Fruit fly (Drosophila melanogaster) whole organism, prepupa: Measurements from ENCODE around the gene CG13930.

ENCODE experiments used
- CG10631 ChIP-seq: fragments of 200-800 bp; sonication (Bioruptor generic); optimal IDR thresholded peaks from 2 replicates; lab custom pipeline; 2016; ENCODE audit warnings: missing biosample characterization, missing genetic modification characterization
- CG6163 ChIP-seq: fragments of 200-800 bp; sonication (Bioruptor generic); IDR thresholded peaks from 3 replicates; pipeline ENCODE4 v1.3.6; 2022; ENCODE audit warnings: missing biosample characterization, missing genetic modification characterization
- CG8119 ChIP-seq: fragments of 200-800 bp; sonication (Bioruptor generic); IDR thresholded peaks from 3 replicates; pipeline ENCODE4 v1.3.6; 2022; ENCODE audit warnings: missing biosample characterization, missing genetic modification characterization
- CG8319 ChIP-seq: fragments of 200-800 bp; sonication (Bioruptor generic); optimal IDR thresholded peaks from 3 replicates; lab custom pipeline; 2016; ENCODE audit warnings: missing biosample characterization, missing genetic modification characterization
- CG9139 ChIP-seq: fragments of 200-800 bp; sonication (Bioruptor generic); optimal IDR thresholded peaks from 3 replicates; lab custom pipeline; 2017; ENCODE audit warnings: missing biosample characterization, mild to moderate bottlenecking, missing genetic modification characterization
- Gug ChIP-seq: fragments of 200-800 bp; sonication (Bioruptor generic); IDR thresholded peaks from 2 replicates; pipeline ENCODE4 v1.3.6; 2022; ENCODE audit warnings: missing biosample characterization, missing genetic modification characterization
- dac ChIP-seq: fragments of 200-800 bp; sonication (Bioruptor generic); optimal IDR thresholded peaks from 2 replicates; lab custom pipeline; 2017; ENCODE audit warnings: missing biosample characterization, mild to moderate bottlenecking, missing genetic modification characterization
- fd85E ChIP-seq: fragments of 200-800 bp; sonication (Bioruptor generic); optimal IDR thresholded peaks from 3 replicates; lab custom pipeline; 2016; ENCODE audit warnings: missing biosample characterization, missing genetic modification characterization

- no peak for TF ChIP-seq CG6163 (GFP tag; lab: Robert Waterston, UW)
- no peak for TF ChIP-seq fd85E (GFP tag; lab: Kevin White, UChicago)
- TF ChIP-seq CG8319 (GFP tag; lab: Kevin White, UChicago): no peak
- peak; percentile 14 for TF ChIP-seq CG10631 (GFP tag; lab: Kevin White, UChicago)
- no peak for TF ChIP-seq Gug (GFP tag; lab: Robert Waterston, UW)
- no peak for TF ChIP-seq dac
- TF ChIP-seq CG8119 (GFP tag; lab: Robert Waterston, UW): peak; percentile 58
- TF ChIP-seq CG9139 (GFP tag; lab: Kevin White, UChicago): no peak
These were observed 15.6 kb upstream of the CG13930 start for dm6 chr3L:1688161-1688560.
